Fruit fly (Drosophila melanogaster) whole organism, embryonic: ENCODE data around the gene tbc.
A peak's percentile ranks its signal among the peaks of the same experiment; 100 is the strongest.

Source experiments
- Atf-2 ChIP-seq: fragments of 200-800 bp; sonication (Bioruptor generic); optimal IDR thresholded peaks from 2 replicates; lab custom pipeline; 2016; ENCODE audit warnings: missing biosample characterization, missing genetic modification characterization
- BtbVII ChIP-seq: fragments of 200-800 bp; sonication (Bioruptor generic); optimal IDR thresholded peaks from 3 replicates; lab custom pipeline; 2017; ENCODE audit warnings: missing biosample characterization, mild to moderate bottlenecking, missing genetic modification characterization
- CG10209 ChIP-seq: fragments of 200-800 bp; sonication (Bioruptor generic); optimal IDR thresholded peaks from 3 replicates; lab custom pipeline; 2017; ENCODE audit warnings: missing biosample characterization, mild to moderate bottlenecking, missing genetic modification characterization, missing genetic modification reagents
- CG10366 ChIP-seq: fragments of 200-800 bp; sonication (Bioruptor generic); IDR thresholded peaks from 2 replicates; pipeline ENCODE4 v1.3.6; 2022; ENCODE audit warnings: missing biosample characterization, missing genetic modification characterization
- CG10543 ChIP-seq: fragments of 200-800 bp; sonication (Bioruptor generic); optimal IDR thresholded peaks from 3 replicates; lab custom pipeline; 2017; ENCODE audit warnings: missing biosample characterization, mild to moderate bottlenecking, missing genetic modification characterization, moderate library complexity
- CG11695 ChIP-seq: fragments of 200-800 bp; sonication (Bioruptor generic); IDR thresholded peaks from 3 replicates; pipeline ENCODE4 v1.3.6; 2022; ENCODE audit warnings: missing biosample characterization, missing genetic modification characterization
- CG11696 ChIP-seq: fragments of 200-800 bp; sonication (Bioruptor generic); IDR thresholded peaks from 2 replicates; pipeline ENCODE4 v1.3.6; 2022; ENCODE audit warnings: missing biosample characterization, missing genetic modification characterization
- CG12155 ChIP-seq: fragments of 200-800 bp; sonication (Bioruptor generic); optimal IDR thresholded peaks from 3 replicates; lab custom pipeline; 2016; ENCODE audit warnings: missing biosample characterization, missing genetic modification characterization
- CG16863 ChIP-seq: fragments of 200-800 bp; sonication (Bioruptor generic); optimal IDR thresholded peaks from 3 replicates; lab custom pipeline; 2016; ENCODE audit warnings: missing biosample characterization, missing genetic modification characterization
- CG17912 ChIP-seq: fragments of 200-800 bp; sonication (Bioruptor generic); optimal IDR thresholded peaks from 2 replicates; lab custom pipeline; 2018; ENCODE audit warnings: missing biosample characterization, mild to moderate bottlenecking, missing genetic modification characterization
- CG18262 ChIP-seq: fragments of 200-800 bp; optimal IDR thresholded peaks from 3 replicates; lab custom pipeline; 2019; ENCODE audit warnings: missing biosample characterization, mild to moderate bottlenecking, missing genetic modification characterization, moderate library complexity
- CG2116 ChIP-seq: fragments of 200-800 bp; sonication (Bioruptor generic); optimal IDR thresholded peaks from 3 replicates; lab custom pipeline; 2018; ENCODE audit warnings: missing biosample characterization, mild to moderate bottlenecking, missing genetic modification characterization
- CG31365 ChIP-seq: fragments of 200-800 bp; sonication (Bioruptor generic); optimal IDR thresholded peaks from 2 replicates; lab custom pipeline; 2018; ENCODE audit warnings: missing biosample characterization, mild to moderate bottlenecking, missing genetic modification characterization
- CG32532 ChIP-seq: fragments of 200-800 bp; sonication (Bioruptor generic); IDR thresholded peaks from 2 replicates; pipeline ENCODE4 v1.3.6; 2022; ENCODE audit warnings: missing biosample characterization, missing genetic modification characterization
- CG3281 ChIP-seq: fragments of 200-800 bp; sonication (Bioruptor generic); optimal IDR thresholded peaks from 3 replicates; lab custom pipeline; 2017; ENCODE audit warnings: missing biosample characterization, mild to moderate bottlenecking, missing genetic modification characterization
- CG42726 ChIP-seq: fragments of 200-800 bp; sonication (Bioruptor generic); IDR thresholded peaks from 2 replicates; pipeline ENCODE4 v1.3.6; 2022; ENCODE audit warnings: missing biosample characterization, missing genetic modification characterization; ENCODE audit not compliant: partially characterized antibody
- D19A ChIP-seq: fragments of 200-800 bp; optimal IDR thresholded peaks from 3 replicates; lab custom pipeline; 2019; ENCODE audit warnings: missing biosample characterization, mild to moderate bottlenecking, missing genetic modification characterization, moderate library complexity
- Dip2 ChIP-seq: fragments of 200-800 bp; sonication (Bioruptor generic); IDR thresholded peaks from 2 replicates; pipeline ENCODE4 v1.3.6; 2022; ENCODE audit warnings: missing biosample characterization, missing genetic modification characterization
- Doc2 ChIP-seq: fragments of 200-800 bp; sonication (Bioruptor generic); IDR thresholded peaks from 2 replicates; pipeline ENCODE4 v1.3.6; 2022; ENCODE audit warnings: missing biosample characterization, missing genetic modification characterization
- Dp ChIP-seq: fragments of 200-800 bp; sonication (Bioruptor generic); optimal IDR thresholded peaks from 2 replicates; lab custom pipeline; 2018; ENCODE audit warnings: missing biosample characterization, mild to moderate bottlenecking, missing genetic modification characterization, moderate library complexity
- Fer1 ChIP-seq: fragments of 200-800 bp; sonication (Bioruptor generic); optimal IDR thresholded peaks from 2 replicates; lab custom pipeline; 2017; ENCODE audit warnings: missing biosample characterization, mild to moderate bottlenecking, missing genetic modification characterization
- HmgD ChIP-seq: fragments of 200-800 bp; sonication (Bioruptor generic); optimal IDR thresholded peaks from 3 replicates; lab custom pipeline; 2016; ENCODE audit warnings: missing biosample characterization, missing genetic modification characterization
- Hsf ChIP-seq: fragments of 200-800 bp; sonication (Bioruptor generic); optimal IDR thresholded peaks from 3 replicates; lab custom pipeline; 2016; ENCODE audit warnings: missing biosample characterization, missing genetic modification characterization
- Lim3 ChIP-seq: fragments of 200-800 bp; sonication (Bioruptor generic); IDR thresholded peaks from 2 replicates; pipeline ENCODE4 v1.3.6; 2022; ENCODE audit warnings: missing biosample characterization, missing genetic modification characterization
- MTF-1 ChIP-seq: fragments of 200-800 bp; sonication (Bioruptor generic); optimal IDR thresholded peaks from 2 replicates; lab custom pipeline; 2018; ENCODE audit warnings: missing biosample characterization, mild to moderate bottlenecking, missing genetic modification characterization, borderline replicate concordance
- Myb ChIP-seq: fragments of 200-800 bp; sonication (Bioruptor generic); optimal IDR thresholded peaks from 2 replicates; lab custom pipeline; 2016; ENCODE audit warnings: missing biosample characterization, missing genetic modification characterization
- Nf-YA ChIP-seq: fragments of 200-800 bp; sonication (Bioruptor generic); IDR thresholded peaks from 2 replicates; pipeline ENCODE4 v1.3.6; 2022; ENCODE audit warnings: missing biosample characterization, missing genetic modification characterization
- Opbp ChIP-seq: fragments of 200-800 bp; sonication (Bioruptor generic); IDR thresholded peaks from 3 replicates; pipeline ENCODE4 v1.3.6; 2022; ENCODE audit warnings: missing biosample characterization, missing genetic modification characterization; ENCODE audit not compliant: partially characterized antibody
- Rfx ChIP-seq: fragments of 200-800 bp; sonication (Bioruptor generic); IDR thresholded peaks from 2 replicates; pipeline ENCODE4 v1.3.6; 2022; ENCODE audit warnings: missing biosample characterization, missing genetic modification characterization
- Six4 ChIP-seq: fragments of 200-800 bp; sonication (Bioruptor generic); optimal IDR thresholded peaks from 2 replicates; lab custom pipeline; 2016; ENCODE audit warnings: missing biosample characterization, missing genetic modification characterization
- Spps ChIP-seq: fragments of 200-800 bp; sonication (Bioruptor generic); optimal IDR thresholded peaks from 2 replicates; lab custom pipeline; 2018; ENCODE audit warnings: missing biosample characterization, mild to moderate bottlenecking, missing genetic modification characterization
- TFAM ChIP-seq: fragments of 200-800 bp; sonication (Bioruptor generic); optimal IDR thresholded peaks from 2 replicates; lab custom pipeline; 2017; ENCODE audit warnings: missing biosample characterization, missing genetic modification characterization, inconsistent platforms
- Trl ChIP-seq, 3 experiments: fragments of >200 bp in 2 of 3; fragments of 200-800 bp in 1 of 3; sonication (Bioruptor generic) in 1 of 3; optimal IDR thresholded peaks; 2 replicates in 1 of 3; 3 replicates in 2 of 3; lab custom pipeline; 2016 to 2017; ENCODE audit warnings: missing biosample characterization in 1 of 3, missing genetic modification characterization in 1 of 3
- amos ChIP-seq: fragments of 200-800 bp; sonication (Bioruptor generic); IDR thresholded peaks from 2 replicates; pipeline ENCODE4 v1.3.6; 2022; ENCODE audit warnings: missing biosample characterization, missing genetic modification characterization; ENCODE audit not compliant: partially characterized antibody
- aop ChIP-seq: fragments of 200-800 bp; sonication (Bioruptor generic); IDR thresholded peaks from 2 replicates; pipeline ENCODE4 v1.3.6; 2022; ENCODE audit warnings: missing biosample characterization, missing genetic modification characterization
- bsh ChIP-seq, 2 experiments: fragments of 200-800 bp; sonication (Bioruptor generic); optimal IDR thresholded peaks; 2 replicates each; lab custom pipeline; 2017 to 2018; ENCODE audit warnings: mild to moderate bottlenecking in 2 of 2, missing biosample characterization in 2 of 2, missing genetic modification characterization in 2 of 2, moderate library complexity in 1 of 2
- cg ChIP-seq: fragments of 200-800 bp; sonication (Bioruptor generic); optimal IDR thresholded peaks from 3 replicates; lab custom pipeline; 2019; ENCODE audit warnings: missing biosample characterization, mild to moderate bottlenecking, missing genetic modification characterization, moderate library complexity
- corto ChIP-seq: fragments of 200-800 bp; sonication (Bioruptor generic); optimal IDR thresholded peaks from 2 replicates; lab custom pipeline; 2016; ENCODE audit warnings: missing biosample characterization, mild to moderate bottlenecking, missing genetic modification characterization, moderate library complexity
- fd102C ChIP-seq: fragments of 200-800 bp; sonication (Bioruptor generic); optimal IDR thresholded peaks from 2 replicates; lab custom pipeline; 2018; ENCODE audit warnings: missing biosample characterization, mild to moderate bottlenecking, missing genetic modification characterization, moderate library complexity
- fru ChIP-seq: fragments of >200 bp; optimal IDR thresholded peaks from 2 replicates; lab custom pipeline; 2017
- gcm2 ChIP-seq: fragments of 200-800 bp; sonication (Bioruptor generic); optimal IDR thresholded peaks from 2 replicates; lab custom pipeline; 2016; ENCODE audit warnings: missing biosample characterization, missing genetic modification characterization
- insv ChIP-seq, 2 experiments: fragments of 200-800 bp; sonication (Bioruptor generic); optimal IDR thresholded peaks; 3 replicates each; lab custom pipeline; 2016 to 2018; ENCODE audit warnings: missing biosample characterization in 2 of 2, missing genetic modification characterization in 2 of 2
- lbe ChIP-seq: fragments of 200-800 bp; sonication (Bioruptor generic); optimal IDR thresholded peaks from 2 replicates; lab custom pipeline; 2016; ENCODE audit warnings: missing biosample characterization, mild to moderate bottlenecking, missing genetic modification characterization
- mld ChIP-seq: fragments of 200-800 bp; sonication (Bioruptor generic); IDR thresholded peaks from 3 replicates; pipeline ENCODE4 v1.3.6; 2022; ENCODE audit warnings: missing biosample characterization, missing genetic modification characterization; ENCODE audit not compliant: partially characterized antibody
- peb ChIP-seq: fragments of 200-800 bp; sonication (Bioruptor generic); IDR thresholded peaks from 2 replicates; pipeline ENCODE4 v1.3.6; 2022; ENCODE audit warnings: missing biosample characterization, missing genetic modification characterization
- prd ChIP-seq, 3 experiments: fragments of >200 bp in 2 of 3; fragments of 200-800 bp in 1 of 3; sonication (Bioruptor generic) in 1 of 3; optimal IDR thresholded peaks in 2 of 3; IDR thresholded peaks in 1 of 3; 2 replicates in 2 of 3; 3 replicates in 1 of 3; pipeline versions ENCODE4 v1.3.6 to Lab custom; 2017 to 2022; ENCODE audit warnings: missing biosample characterization in 1 of 3, missing genetic modification characterization in 1 of 3
- psq ChIP-seq: fragments of 200-800 bp; sonication (Bioruptor generic); optimal IDR thresholded peaks from 2 replicates; lab custom pipeline; 2017; ENCODE audit warnings: missing biosample characterization, missing genetic modification characterization
- rib ChIP-seq: fragments of 200-800 bp; sonication (Bioruptor generic); IDR thresholded peaks from 2 replicates; pipeline ENCODE4 v1.3.6; 2022; ENCODE audit warnings: missing biosample characterization, missing genetic modification characterization
- sqz ChIP-seq: fragments of 200-800 bp; sonication (Bioruptor generic); optimal IDR thresholded peaks from 3 replicates; lab custom pipeline; 2018; ENCODE audit warnings: missing biosample characterization, mild to moderate bottlenecking, missing genetic modification characterization
- tio ChIP-seq: fragments of 200-800 bp; sonication (Bioruptor generic); optimal IDR thresholded peaks from 2 replicates; lab custom pipeline; 2017; ENCODE audit warnings: missing biosample characterization, missing genetic modification characterization, inconsistent platforms
- toy ChIP-seq: fragments of 200-800 bp; sonication (Bioruptor generic); IDR thresholded peaks from 2 replicates; pipeline ENCODE4 v1.3.6; 2022; ENCODE audit warnings: missing biosample characterization, missing genetic modification characterization

tbc gene

DNA sequence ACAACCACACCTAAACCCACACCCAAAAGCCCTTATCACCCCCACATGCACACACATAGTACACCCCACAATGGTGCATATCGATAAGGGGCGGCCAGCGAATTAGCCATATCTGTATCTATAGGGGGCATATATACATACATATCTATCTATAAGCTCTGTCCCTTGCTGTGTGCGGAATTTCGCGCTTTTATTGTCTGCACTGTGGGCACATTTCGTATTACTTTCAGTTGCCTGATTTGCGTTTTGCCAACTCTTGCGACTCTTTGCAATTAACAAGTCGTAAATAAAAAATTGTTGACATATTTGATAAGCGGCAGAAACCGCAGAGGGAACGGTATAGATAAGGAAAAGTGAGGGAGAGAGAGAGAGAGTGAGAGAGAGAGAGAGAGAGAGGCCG, 32.3 kb downstream of the tbc start (continued):
- TF ChIP-seq CG10209 (GFP tag; lab: Kevin White, UChicago) = no peak
- no peak for TF ChIP-seq CG12155
- no peak for TF ChIP-seq CG11695
- TF ChIP-seq tio (GFP tag; lab: Kevin White, UChicago) = no peak
- TF ChIP-seq D19A (tag; lab: Kevin White, UChicago) = no peak
- TF ChIP-seq prd (optimal IDR thresholded peaks at IDR 0.05; lab: Kevin White, UChicago) = no peak
- TF ChIP-seq prd (GFP tag; IDR thresholded peaks at IDR 0.05; lab: Robert Waterston, UW) = no peak
- TF ChIP-seq rib = peak; percentile 60; the same call in 1 of the 2 replicates
- no peak for TF ChIP-seq peb (GFP tag; lab: Robert Waterston, UW)
- TF ChIP-seq CG18262 (tag; lab: Kevin White, UChicago) = no peak
- no peak for TF ChIP-seq Hsf (GFP tag; lab: Kevin White, UChicago)
- peak; percentile 17 for TF ChIP-seq lbe (GFP tag; lab: Kevin White, UChicago)
- no peak for TF ChIP-seq Nf-YA (GFP tag; lab: Robert Waterston, UW)
- no peak for TF ChIP-seq CG11696 (GFP tag; lab: Robert Waterston, UW)
- TF ChIP-seq fd102C = no peak
- TF ChIP-seq Spps (tag; lab: Kevin White, UChicago) = no peak
- no peak for TF ChIP-seq CG2116
- peak; percentile 5 for TF ChIP-seq CG3281 (GFP tag; lab: Kevin White, UChicago)
- no peak for TF ChIP-seq CG32532 (GFP tag; lab: Robert Waterston, UW)
- no peak for TF ChIP-seq insv (GFP tag; optimal IDR thresholded peaks at IDR 0.05; lab: Kevin White, UChicago)
- TF ChIP-seq Six4 (GFP tag; lab: Kevin White, UChicago) = no peak
- TF ChIP-seq Lim3 (GFP tag; lab: Robert Waterston, UW) = no peak
- TF ChIP-seq gcm2 (GFP tag; lab: Kevin White, UChicago) = no peak
- TF ChIP-seq Doc2 (GFP tag; lab: Robert Waterston, UW) = no peak
- TF ChIP-seq CG10366 (GFP tag; lab: Robert Waterston, UW) = no peak
- TF ChIP-seq MTF-1 (GFP tag; lab: Kevin White, UChicago) = no peak
- TF ChIP-seq Trl (optimal IDR thresholded peaks at IDR 0.05; lab: Kevin White, UChicago) = peak in 1 of 2 experiments; percentile 60
- TF ChIP-seq Trl (GFP tag; optimal IDR thresholded peaks at IDR 0.05; lab: Kevin White, UChicago) = no peak
- no peak for TF ChIP-seq corto (GFP tag; lab: Kevin White, UChicago)
- TF ChIP-seq toy (GFP tag; lab: Robert Waterston, UW) = no peak
- no peak for TF ChIP-seq fru
- no peak for TF ChIP-seq CG42726 (GFP tag; lab: Robert Waterston, UW)
- peak; percentile 29 for TF ChIP-seq Fer1
- TF ChIP-seq TFAM = no peak
- TF ChIP-seq Dp (GFP tag; lab: Kevin White, UChicago) = no peak
- TF ChIP-seq amos (GFP tag; lab: Robert Waterston, UW) = no peak
- no peak for TF ChIP-seq Dip2 (GFP tag; lab: Robert Waterston, UW)
- TF ChIP-seq Opbp (GFP tag; lab: Robert Waterston, UW) = no peak
- TF ChIP-seq mld = no peak
- TF ChIP-seq psq (GFP tag; lab: Kevin White, UChicago) = no peak
- peak; percentile 23 for TF ChIP-seq CG10543 (GFP tag; lab: Kevin White, UChicago)
- 0 out of 2 replicates have a peak, but pooled peaks have one; percentile 19 for TF ChIP-seq Rfx (GFP tag; lab: Robert Waterston, UW)
- TF ChIP-seq aop (GFP tag; lab: Robert Waterston, UW) = no peak
- TF ChIP-seq CG31365 (tag; lab: Kevin White, UChicago) = no peak
- no peak for TF ChIP-seq Atf-2
- peak; percentile 38 for TF ChIP-seq BtbVII (GFP tag; lab: Kevin White, UChicago)
- no peak for TF ChIP-seq bsh (GFP tag; optimal IDR thresholded peaks at IDR 0.05; lab: Kevin White, UChicago)
- TF ChIP-seq Myb (GFP tag; lab: Kevin White, UChicago) = no peak
- no peak for TF ChIP-seq CG16863 (GFP tag; lab: Kevin White, UChicago)
- peak; percentile 30 for TF ChIP-seq cg
- TF ChIP-seq HmgD = no peak
- TF ChIP-seq CG17912 (GFP tag; lab: Kevin White, UChicago) = no peak
- peak; percentile 14 for TF ChIP-seq sqz
